Worm (Caenorhabditis elegans) whole organism, late embryonic: Measurements from ENCODE around the gene scl-1.

Experiments used
- K09A11.1 ChIP-seq: sonication (generic microtip); optimal IDR thresholded peaks from 2 replicates; lab custom pipeline; 2017; ENCODE audit warnings: antibody characterized with exemption, mild to moderate bottlenecking, missing genetic modification characterization, missing compliant biosample characterization; ENCODE audit not compliant: insufficient read depth
- ceh-34 ChIP-seq: sonication (generic microtip); optimal IDR thresholded peaks from 2 replicates; lab custom pipeline; 2016; ENCODE audit warnings: mild to moderate bottlenecking, missing genetic modification characterization, missing compliant biosample characterization
- ceh-9 ChIP-seq: sonication (generic microtip); optimal IDR thresholded peaks from 2 replicates; lab custom pipeline; 2016; ENCODE audit warnings: mild to moderate bottlenecking, missing genetic modification characterization, inconsistent platforms, missing compliant biosample characterization
- elt-2 ChIP-seq: sonication (generic microtip); optimal IDR thresholded peaks from 2 replicates; lab custom pipeline; 2016; ENCODE audit warnings: missing genetic modification reagents, missing genetic modification characterization, missing compliant biosample characterization
- fkh-10 ChIP-seq: fragments of 150-350 bp; optimal IDR thresholded peaks from 2 replicates; lab custom pipeline; 2014; ENCODE audit warnings: missing biosample characterization, missing genetic modification reagents, missing genetic modification characterization
- lim-6 ChIP-seq: sonication (generic microtip); optimal IDR thresholded peaks from 2 replicates; lab custom pipeline; 2016; ENCODE audit warnings: missing genetic modification characterization, missing compliant biosample characterization
- nfya-1 ChIP-seq: sonication (generic microtip); optimal IDR thresholded peaks from 2 replicates; lab custom pipeline; 2017; ENCODE audit warnings: missing genetic modification characterization, mild to moderate bottlenecking, missing compliant biosample characterization, antibody characterized with exemption, moderate library complexity
- npax-4 ChIP-seq: sonication (generic microtip); optimal IDR thresholded peaks from 2 replicates; lab custom pipeline; 2016; ENCODE audit warnings: missing genetic modification characterization, missing compliant biosample characterization
- pag-3 ChIP-seq: sonication (generic microtip); optimal IDR thresholded peaks from 2 replicates; lab custom pipeline; 2016; ENCODE audit warnings: missing compliant biosample characterization, missing genetic modification characterization, borderline replicate concordance
- pqm-1 ChIP-seq: sonication (generic microtip); optimal IDR thresholded peaks from 2 replicates; lab custom pipeline; 2016; ENCODE audit warnings: missing genetic modification characterization, missing compliant biosample characterization
- ztf-16 ChIP-seq: sonication (generic microtip); optimal IDR thresholded peaks from 2 replicates; lab custom pipeline; 2017; ENCODE audit warnings: missing genetic modification characterization, missing compliant biosample characterization

DNA sequence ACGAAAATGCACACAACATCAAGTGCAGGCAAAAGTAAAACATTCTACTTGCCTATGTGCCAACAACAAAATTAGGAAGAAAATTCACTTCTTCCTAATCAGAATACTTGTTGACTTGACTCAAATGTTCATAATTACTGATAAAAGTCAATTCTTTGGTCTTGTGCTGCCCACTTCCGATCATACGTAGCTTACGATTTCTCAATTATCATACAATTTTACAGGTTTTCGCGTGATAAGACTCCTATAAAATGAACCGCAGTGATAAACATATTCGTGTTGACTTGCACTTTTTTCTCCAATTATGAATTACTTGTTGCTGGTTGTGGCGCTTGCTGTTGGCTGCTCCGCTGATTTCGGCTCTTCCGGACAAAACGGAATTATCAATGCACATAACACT lies 1.3 kb downstream of the scl-1 start, which contains the start of gene scl-2:
- TF ChIP-seq elt-2 (tag; lab: Kevin White, UChicago) (no peak), fkh-10 (no peak), ceh-9 (tag; lab: Kevin White, UChicago) (no peak), npax-4 (tag; lab: Kevin White, UChicago) (no peak), nfya-1 (tag; lab: Kevin White, UChicago) (no peak), pqm-1 (tag; lab: Kevin White, UChicago) (no peak), K09A11.1 (tag; lab: Kevin White, UChicago) (no peak), ceh-34 (tag; lab: Kevin White, UChicago) (no peak), ztf-16 (tag; lab: Kevin White, UChicago) (no peak), pag-3 (tag; lab: Kevin White, UChicago) (no peak), lim-6 (tag; lab: Kevin White, UChicago) (no peak)
